Fruit fly (Drosophila melanogaster) whole organism, adult: Measurements from ENCODE around the gene CG7889.

Experiments
- CG14711 ChIP-seq: fragments of 200-800 bp; sonication (Bioruptor generic); optimal IDR thresholded peaks from 2 replicates; lab custom pipeline; 2018; ENCODE audit warnings: missing biosample characterization, mild to moderate bottlenecking, missing genetic modification characterization, moderate library complexity
- CG5204 ChIP-seq: fragments of 200-800 bp; sonication (Bioruptor generic); optimal IDR thresholded peaks from 2 replicates; lab custom pipeline; 2016; ENCODE audit warnings: missing biosample characterization, missing genetic modification characterization
- CG7045 ChIP-seq: fragments of 200-800 bp; sonication (Bioruptor generic); optimal IDR thresholded peaks from 2 replicates; lab custom pipeline; 2017; ENCODE audit warnings: missing biosample characterization, mild to moderate bottlenecking, missing genetic modification characterization
- Crg-1 ChIP-seq: fragments of 200-800 bp; sonication (Bioruptor generic); optimal IDR thresholded peaks from 2 replicates; lab custom pipeline; 2016; ENCODE audit warnings: missing biosample characterization, missing genetic modification characterization
- cic ChIP-seq: fragments of 200-800 bp; sonication (Bioruptor generic); optimal IDR thresholded peaks from 2 replicates; lab custom pipeline; 2017; ENCODE audit warnings: missing biosample characterization, mild to moderate bottlenecking, missing genetic modification characterization, moderate library complexity
- cnc ChIP-seq, 2 experiments: fragments of >200 bp; optimal IDR thresholded peaks; 2 replicates each; lab custom pipeline; 2017
- kay ChIP-seq: fragments of 200-800 bp; sonication (Bioruptor generic); peaks from one replicate; lab custom pipeline; 2016; ENCODE audit warnings: missing biosample characterization, missing genetic modification characterization, borderline replicate concordance
- pad ChIP-seq: fragments of 200-800 bp; sonication (Bioruptor generic); optimal IDR thresholded peaks from 3 replicates; lab custom pipeline; 2017; ENCODE audit warnings: missing biosample characterization, missing genetic modification characterization, mild to moderate bottlenecking, moderate library complexity, missing genetic modification reagents
- tj ChIP-seq: fragments of 200-800 bp; sonication (Bioruptor generic); optimal IDR thresholded peaks from 3 replicates; lab custom pipeline; 2017; ENCODE audit warnings: missing biosample characterization, mild to moderate bottlenecking, missing genetic modification characterization, moderate library complexity
- toe ChIP-seq: fragments of 200-800 bp; sonication (Bioruptor generic); optimal IDR thresholded peaks from 2 replicates; lab custom pipeline; 2016; ENCODE audit warnings: missing biosample characterization, missing genetic modification characterization

dm6 chrX:19216671-19217070 is 26.8 kb upstream of the CG7889 start:
- TF ChIP-seq CG7045 (GFP tag; lab: Kevin White, UChicago), result no peak
- no peak for TF ChIP-seq kay (GFP tag; lab: Kevin White, UChicago)
- TF ChIP-seq cnc (optimal IDR thresholded peaks at IDR 0.05; lab: Kevin White, UChicago), result no peak
- no peak for TF ChIP-seq CG5204 (GFP tag; lab: Kevin White, UChicago)
- no peak for TF ChIP-seq CG14711 (tag; lab: Kevin White, UChicago)
- TF ChIP-seq pad (GFP tag; lab: Kevin White, UChicago), result no peak
- no peak for TF ChIP-seq cic (GFP tag; lab: Kevin White, UChicago)
- TF ChIP-seq tj, result no peak
- TF ChIP-seq Crg-1 (GFP tag; lab: Kevin White, UChicago), result no peak
- TF ChIP-seq toe (GFP tag; lab: Kevin White, UChicago), result no peak
